Worm (Caenorhabditis elegans): ENCODE measurements around the gene F10D7.4.

DNA sequence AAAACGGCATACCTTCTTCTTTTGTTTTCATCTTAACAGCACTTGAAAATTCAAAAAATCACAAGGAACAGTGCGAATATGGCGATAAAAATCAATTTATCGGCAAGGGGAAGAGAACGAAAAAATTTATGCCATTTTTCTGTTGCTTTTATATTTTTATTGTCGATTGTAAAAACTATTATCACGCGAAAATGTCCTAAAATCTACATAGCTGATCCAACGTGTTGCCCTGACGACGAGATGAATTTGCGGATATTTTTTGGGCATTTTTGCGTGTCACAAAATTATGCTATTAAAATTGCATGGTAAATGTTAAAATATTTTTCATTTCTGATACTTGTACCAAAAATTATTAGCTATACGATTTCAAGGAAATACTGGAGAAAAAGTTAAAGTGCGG lies at the start of gene F10D7.4:
- no peak for TF ChIP-seq nhr-12 (tag; optimal IDR thresholded peaks at IDR 0.05)
- TF ChIP-seq nhr-2 (tag; optimal IDR thresholded peaks at IDR 0.05): no peak
- no peak for TF ChIP-seq hlh-1 (tag; optimal IDR thresholded peaks at IDR 0.05)
- no peak for TF ChIP-seq elt-3 (tag; optimal IDR thresholded peaks at IDR 0.05)
- TF ChIP-seq tbx-8 (GFP tag; optimal IDR thresholded peaks at IDR 0.05): no peak
- TF ChIP-seq lin-32 (GFP tag; optimal IDR thresholded peaks at IDR 0.05): no peak
- no peak for TF ChIP-seq snpc-4 (tag; optimal IDR thresholded peaks at IDR 0.05)
- no peak for TF ChIP-seq unc-62 (GFP tag; optimal IDR thresholded peaks at IDR 0.05)
- no peak for TF ChIP-seq nhr-28 (tag; optimal IDR thresholded peaks at IDR 0.05)
- no peak for TF ChIP-seq nhr-237 (tag; optimal IDR thresholded peaks at IDR 0.05)
- TF ChIP-seq pha-4 (tag; optimal IDR thresholded peaks at IDR 0.05): no peak
- TF ChIP-seq mab-5 (tag; optimal IDR thresholded peaks at IDR 0.05): no peak
